Fruit fly (Drosophila melanogaster) whole organism, embryonic: ENCODE measurements around the gene PXo.

Experiments
- ATbp ChIP-seq: fragments of 200-800 bp; sonication (Bioruptor generic); optimal IDR thresholded peaks from 2 replicates; lab custom pipeline; 2017; ENCODE audit warnings: missing biosample characterization, mild to moderate bottlenecking, missing genetic modification characterization, missing genetic modification reagents
- Blimp-1 ChIP-seq: fragments of 200-800 bp; sonication (Bioruptor generic); optimal IDR thresholded peaks from 3 replicates; lab custom pipeline; 2018; ENCODE audit warnings: missing biosample characterization, missing genetic modification characterization, mild to moderate bottlenecking, moderate library complexity, missing genetic modification reagents
- Bteb2 ChIP-seq: fragments of 200-800 bp; sonication (Bioruptor generic); optimal IDR thresholded peaks from 2 replicates; lab custom pipeline; 2016; ENCODE audit warnings: missing biosample characterization, missing genetic modification characterization
- CG10209 ChIP-seq: fragments of 200-800 bp; sonication (Bioruptor generic); optimal IDR thresholded peaks from 3 replicates; lab custom pipeline; 2017; ENCODE audit warnings: missing biosample characterization, mild to moderate bottlenecking, missing genetic modification characterization, missing genetic modification reagents
- CG10565 ChIP-seq: fragments of 200-800 bp; sonication (Bioruptor generic); optimal IDR thresholded peaks from 3 replicates; lab custom pipeline; 2016; ENCODE audit warnings: missing biosample characterization, mild to moderate bottlenecking, missing genetic modification characterization
- CG10654 ChIP-seq: fragments of 200-800 bp; sonication (Bioruptor generic); optimal IDR thresholded peaks from 2 replicates; lab custom pipeline; 2016; ENCODE audit warnings: missing biosample characterization, missing genetic modification characterization
- CG11456 ChIP-seq: fragments of 200-800 bp; sonication (Bioruptor generic); IDR thresholded peaks from 3 replicates; pipeline ENCODE4 v1.3.6; 2022; ENCODE audit warnings: missing biosample characterization, missing genetic modification characterization
- CG12659 ChIP-seq: fragments of 200-800 bp; sonication (Bioruptor generic); optimal IDR thresholded peaks from 3 replicates; lab custom pipeline; 2017; ENCODE audit warnings: mild to moderate bottlenecking, missing biosample characterization, missing genetic modification reagents, missing genetic modification characterization
- CG13624 ChIP-seq: fragments of 200-800 bp; sonication (Bioruptor generic); optimal IDR thresholded peaks from 2 replicates; lab custom pipeline; 2016; ENCODE audit warnings: missing biosample characterization, missing genetic modification characterization
- CG14667 ChIP-seq: fragments of 200-800 bp; sonication (Bioruptor generic); IDR thresholded peaks from 2 replicates; pipeline ENCODE4 v1.3.6; 2022; ENCODE audit warnings: missing biosample characterization, missing genetic modification characterization
- CG15269 ChIP-seq: fragments of 200-800 bp; sonication (Bioruptor generic); optimal IDR thresholded peaks from 2 replicates; lab custom pipeline; 2018; ENCODE audit warnings: missing biosample characterization, mild to moderate bottlenecking, missing genetic modification characterization, moderate library complexity
- CG1603 ChIP-seq: fragments of 200-800 bp; sonication (Bioruptor generic); optimal IDR thresholded peaks from 2 replicates; lab custom pipeline; 2019; ENCODE audit warnings: missing biosample characterization, mild to moderate bottlenecking, missing genetic modification characterization, moderate library complexity
- CG16863 ChIP-seq: fragments of 200-800 bp; sonication (Bioruptor generic); optimal IDR thresholded peaks from 3 replicates; lab custom pipeline; 2016; ENCODE audit warnings: missing biosample characterization, missing genetic modification characterization
- CG31365 ChIP-seq: fragments of 200-800 bp; sonication (Bioruptor generic); optimal IDR thresholded peaks from 2 replicates; lab custom pipeline; 2018; ENCODE audit warnings: missing biosample characterization, mild to moderate bottlenecking, missing genetic modification characterization
- CG32532 ChIP-seq: fragments of 200-800 bp; sonication (Bioruptor generic); IDR thresholded peaks from 2 replicates; pipeline ENCODE4 v1.3.6; 2022; ENCODE audit warnings: missing biosample characterization, missing genetic modification characterization
- CG4424 ChIP-seq: fragments of 200-800 bp; sonication (Bioruptor generic); optimal IDR thresholded peaks from 3 replicates; lab custom pipeline; 2016; ENCODE audit warnings: missing biosample characterization, missing genetic modification characterization
- CG6854 ChIP-seq: fragments of 200-800 bp; sonication (Bioruptor generic); optimal IDR thresholded peaks from 3 replicates; lab custom pipeline; 2017; ENCODE audit warnings: missing biosample characterization, mild to moderate bottlenecking, missing genetic modification characterization
- CG8765 ChIP-seq: fragments of 200-800 bp; sonication (Bioruptor generic); IDR thresholded peaks from 2 replicates; pipeline ENCODE4 v1.3.6; 2022; ENCODE audit warnings: missing biosample characterization, missing genetic modification characterization
- CG9876 ChIP-seq: fragments of 200-800 bp; sonication (Bioruptor generic); optimal IDR thresholded peaks from 2 replicates; lab custom pipeline; 2016; ENCODE audit warnings: missing biosample characterization, missing genetic modification characterization
- Doc2 ChIP-seq: fragments of 200-800 bp; sonication (Bioruptor generic); IDR thresholded peaks from 2 replicates; pipeline ENCODE4 v1.3.6; 2022; ENCODE audit warnings: missing biosample characterization, missing genetic modification characterization
- Hand ChIP-seq: fragments of 200-800 bp; sonication (Bioruptor generic); optimal IDR thresholded peaks from 2 replicates; lab custom pipeline; 2017; ENCODE audit warnings: mild to moderate bottlenecking, missing biosample characterization, missing genetic modification reagents, missing genetic modification characterization
- Hmx ChIP-seq: fragments of 200-800 bp; sonication (Bioruptor generic); optimal IDR thresholded peaks from 2 replicates; lab custom pipeline; 2016; ENCODE audit warnings: missing biosample characterization, missing genetic modification characterization
- Meics ChIP-seq: fragments of 200-800 bp; sonication (Bioruptor generic); optimal IDR thresholded peaks from 2 replicates; lab custom pipeline; 2017; ENCODE audit warnings: missing biosample characterization, mild to moderate bottlenecking, missing genetic modification characterization
- Nf-YC ChIP-seq: fragments of 200-800 bp; optimal IDR thresholded peaks from 3 replicates; lab custom pipeline; 2019; ENCODE audit warnings: missing biosample characterization, mild to moderate bottlenecking, missing genetic modification characterization, moderate library complexity
- Oaz ChIP-seq: fragments of 200-800 bp; sonication (Bioruptor generic); IDR thresholded peaks from 2 replicates; pipeline ENCODE4 v1.3.6; 2022; ENCODE audit warnings: missing biosample characterization, missing genetic modification characterization
- Ssrp ChIP-seq: fragments of 200-800 bp; sonication (Bioruptor generic); optimal IDR thresholded peaks from 2 replicates; lab custom pipeline; 2018; ENCODE audit warnings: missing biosample characterization, mild to moderate bottlenecking, missing genetic modification characterization, moderate library complexity
- Vsx1 ChIP-seq: fragments of 200-800 bp; sonication (Bioruptor generic); optimal IDR thresholded peaks from 2 replicates; lab custom pipeline; 2017; ENCODE audit warnings: missing biosample characterization, mild to moderate bottlenecking, missing genetic modification characterization, missing genetic modification reagents
- YL-1 ChIP-seq: fragments of 200-800 bp; sonication (Bioruptor generic); optimal IDR thresholded peaks from 3 replicates; lab custom pipeline; 2017; ENCODE audit warnings: missing biosample characterization, mild to moderate bottlenecking, missing genetic modification characterization
- ac ChIP-seq: fragments of 200-800 bp; sonication (Bioruptor generic); optimal IDR thresholded peaks from 3 replicates; lab custom pipeline; 2017; ENCODE audit warnings: missing biosample characterization, mild to moderate bottlenecking, missing genetic modification characterization
- ap ChIP-seq: fragments of 200-800 bp; sonication (Bioruptor generic); IDR thresholded peaks from 2 replicates; pipeline ENCODE4 v1.3.6; 2022; ENCODE audit warnings: missing biosample characterization, missing genetic modification characterization
- bab2 ChIP-seq: fragments of 200-800 bp; sonication (Bioruptor generic); optimal IDR thresholded peaks from 2 replicates; lab custom pipeline; 2016; ENCODE audit warnings: missing biosample characterization, missing genetic modification characterization
- bbx ChIP-seq: fragments of 200-800 bp; sonication (Bioruptor generic); IDR thresholded peaks from 2 replicates; pipeline ENCODE4 v1.3.6; 2022; ENCODE audit warnings: missing biosample characterization, missing genetic modification characterization; ENCODE audit not compliant: partially characterized antibody
- bowl ChIP-seq: fragments of 200-800 bp; sonication (Bioruptor generic); IDR thresholded peaks from 2 replicates; pipeline ENCODE4 v1.3.6; 2022; ENCODE audit warnings: missing biosample characterization, missing genetic modification characterization
- cas ChIP-seq: fragments of 200-800 bp; sonication (Bioruptor generic); IDR thresholded peaks from 2 replicates; pipeline ENCODE4 v1.3.6; 2022; ENCODE audit warnings: missing biosample characterization, missing genetic modification characterization
- cg ChIP-seq: fragments of 200-800 bp; sonication (Bioruptor generic); optimal IDR thresholded peaks from 3 replicates; lab custom pipeline; 2019; ENCODE audit warnings: missing biosample characterization, mild to moderate bottlenecking, missing genetic modification characterization, moderate library complexity
- crol ChIP-seq: fragments of 200-800 bp; sonication (Bioruptor generic); IDR thresholded peaks from 2 replicates; pipeline ENCODE4 v1.3.6; 2022; ENCODE audit warnings: missing biosample characterization, missing genetic modification characterization
- crp ChIP-seq, 2 experiments: fragments of 200-800 bp; sonication (Bioruptor generic); optimal IDR thresholded peaks; 2 replicates in 1 of 2; 3 replicates in 1 of 2; lab custom pipeline; 2017; ENCODE audit warnings: missing biosample characterization in 2 of 2, missing genetic modification characterization in 2 of 2, mild to moderate bottlenecking in 1 of 2, moderate library complexity in 1 of 2
- da ChIP-seq: fragments of 200-800 bp; sonication (Bioruptor generic); optimal IDR thresholded peaks from 2 replicates; lab custom pipeline; 2016; ENCODE audit warnings: missing biosample characterization, missing genetic modification characterization
- dimm ChIP-seq: fragments of 200-800 bp; sonication (Bioruptor generic); IDR thresholded peaks from 2 replicates; pipeline ENCODE4 v1.3.6; 2022; ENCODE audit warnings: missing biosample characterization, missing genetic modification characterization
- hkb ChIP-seq, 2 experiments: fragments of 200-800 bp in 1 of 2; fragments of >200 bp in 1 of 2; sonication (Bioruptor generic) in 1 of 2; IDR thresholded peaks in 1 of 2; optimal IDR thresholded peaks in 1 of 2; 2 replicates each; pipeline versions ENCODE4 v1.3.6 to Lab custom; 2017 to 2022; ENCODE audit warnings: missing biosample characterization in 1 of 2, missing genetic modification characterization in 1 of 2
- klu ChIP-seq: fragments of 200-800 bp; sonication (Bioruptor generic); IDR thresholded peaks from 2 replicates; pipeline ENCODE4 v1.3.6; 2022; ENCODE audit warnings: missing biosample characterization, missing genetic modification characterization
- mirr ChIP-seq: fragments of 200-800 bp; sonication (Bioruptor generic); optimal IDR thresholded peaks from 3 replicates; lab custom pipeline; 2018; ENCODE audit warnings: missing biosample characterization, mild to moderate bottlenecking, missing genetic modification characterization
- peb ChIP-seq: fragments of 200-800 bp; sonication (Bioruptor generic); IDR thresholded peaks from 2 replicates; pipeline ENCODE4 v1.3.6; 2022; ENCODE audit warnings: missing biosample characterization, missing genetic modification characterization
- phol ChIP-seq: fragments of 200-800 bp; sonication (Bioruptor generic); optimal IDR thresholded peaks from 3 replicates; lab custom pipeline; 2018; ENCODE audit warnings: missing biosample characterization, mild to moderate bottlenecking, missing genetic modification characterization, moderate library complexity
- row ChIP-seq: fragments of 200-800 bp; sonication (Bioruptor generic); IDR thresholded peaks from 3 replicates; pipeline ENCODE4 v1.3.6; 2022; ENCODE audit warnings: missing biosample characterization, missing genetic modification characterization
- seq ChIP-seq: fragments of 200-800 bp; sonication (Bioruptor generic); IDR thresholded peaks from 2 replicates; pipeline ENCODE4 v1.3.6; 2022; ENCODE audit warnings: missing biosample characterization, missing genetic modification characterization
- slbo ChIP-seq: fragments of 200-800 bp; sonication (Bioruptor generic); IDR thresholded peaks from 2 replicates; pipeline ENCODE4 v1.3.6; 2022; ENCODE audit warnings: missing biosample characterization, missing genetic modification characterization
- tgo ChIP-seq: fragments of 200-800 bp; sonication (Bioruptor generic); IDR thresholded peaks from 3 replicates; pipeline ENCODE4 v1.3.6; 2022; ENCODE audit warnings: missing biosample characterization, missing genetic modification characterization
- twi ChIP-seq: fragments of 200-800 bp; optimal IDR thresholded peaks from 2 replicates; lab custom pipeline; 2019; ENCODE audit warnings: missing biosample characterization, mild to moderate bottlenecking, missing genetic modification characterization, moderate library complexity
- tx ChIP-seq: fragments of 200-800 bp; sonication (Bioruptor generic); optimal IDR thresholded peaks from 2 replicates; lab custom pipeline; 2016; ENCODE audit warnings: missing biosample characterization, missing genetic modification characterization
- yki ChIP-seq: fragments of >200 bp; optimal IDR thresholded peaks from 3 replicates; lab custom pipeline; 2018

Gene PXo

dm6 chr3L:5932363-5932914, 11.3 kb upstream of the PXo start, which contains the start of gene Rcc1 (continued):
- no peak for TF ChIP-seq CG14667 (GFP tag; lab: Robert Waterston, UW)
- TF ChIP-seq da (GFP tag; lab: Kevin White, UChicago) = peak; percentile 79
- no peak for TF ChIP-seq Hmx (GFP tag; lab: Kevin White, UChicago)
- TF ChIP-seq Oaz = no peak
- TF ChIP-seq Meics = no peak
- TF ChIP-seq CG31365 = no peak
- TF ChIP-seq yki = no peak
- TF ChIP-seq tx (GFP tag; lab: Kevin White, UChicago) = peak; percentile 0
- no peak for TF ChIP-seq dimm
- TF ChIP-seq CG15269 (tag; lab: Kevin White, UChicago) = no peak
- TF ChIP-seq mirr (GFP tag; lab: Kevin White, UChicago) = no peak
- TF ChIP-seq YL-1 = peak; percentile 28
- no peak for TF ChIP-seq CG10565 (GFP tag; lab: Kevin White, UChicago)
- peak; percentile 26 for TF ChIP-seq CG9876 (GFP tag; lab: Kevin White, UChicago)
- no peak for TF ChIP-seq ap (GFP tag; lab: Robert Waterston, UW)
- TF ChIP-seq tgo = no peak
- peak; percentile 16 for TF ChIP-seq ac (GFP tag; lab: Kevin White, UChicago)
- peak; percentile 71 for TF ChIP-seq phol
- TF ChIP-seq twi (tag; lab: Kevin White, UChicago) = peak; percentile 20
- peak in 1 of 2 experiments; percentile 79 for TF ChIP-seq crp (GFP tag; optimal IDR thresholded peaks at IDR 0.05; lab: Kevin White, UChicago)
- no peak for TF ChIP-seq klu
- TF ChIP-seq slbo (GFP tag; lab: Robert Waterston, UW) = peak; percentile 28; the same call in 1 of the 2 replicates
- TF ChIP-seq cg (GFP tag; lab: Kevin White, UChicago) = peak; percentile 82
- no peak for TF ChIP-seq CG6854 (GFP tag; lab: Kevin White, UChicago)
- TF ChIP-seq row (GFP tag; lab: Robert Waterston, UW) = peak; percentile 53
- no peak for TF ChIP-seq Nf-YC
- no peak for TF ChIP-seq bab2
- TF ChIP-seq CG12659 = peak; percentile 48
- TF ChIP-seq CG8765 (GFP tag; lab: Robert Waterston, UW) = no peak
- no peak for TF ChIP-seq CG10209 (GFP tag; lab: Kevin White, UChicago)
- TF ChIP-seq peb (GFP tag; lab: Robert Waterston, UW) = no peak
- no peak for TF ChIP-seq CG11456 (GFP tag; lab: Robert Waterston, UW)
- peak; percentile 43 for TF ChIP-seq CG13624 (GFP tag; lab: Kevin White, UChicago)
- peak; percentile 49; the same call in 1 of the 2 replicates for TF ChIP-seq bbx
- peak; percentile 8 for TF ChIP-seq CG4424 (GFP tag; lab: Kevin White, UChicago)
- no peak for TF ChIP-seq CG32532
- TF ChIP-seq Ssrp (tag; lab: Kevin White, UChicago) = no peak
- TF ChIP-seq Blimp-1 = no peak
- TF ChIP-seq Vsx1 (GFP tag; lab: Kevin White, UChicago) = no peak
- TF ChIP-seq CG10654 (GFP tag; lab: Kevin White, UChicago) = peak; percentile 10
- TF ChIP-seq hkb (optimal IDR thresholded peaks at IDR 0.05; lab: Kevin White, UChicago) = peak; percentile 90
- TF ChIP-seq hkb (GFP tag; IDR thresholded peaks at IDR 0.05; lab: Robert Waterston, UW) = no peak
- TF ChIP-seq Hand (GFP tag; lab: Kevin White, UChicago) = no peak
- TF ChIP-seq ATbp (GFP tag; lab: Kevin White, UChicago) = no peak
- no peak for TF ChIP-seq CG16863 (GFP tag; lab: Kevin White, UChicago)
- TF ChIP-seq bowl = no peak
- TF ChIP-seq seq (GFP tag; lab: Robert Waterston, UW) = no peak
- TF ChIP-seq crol = peak; percentile 49; the same call in 1 of the 2 replicates
- no peak for TF ChIP-seq cas (GFP tag; lab: Robert Waterston, UW)
- TF ChIP-seq Bteb2 (GFP tag; lab: Kevin White, UChicago) = no peak
- TF ChIP-seq CG1603 (tag; lab: Kevin White, UChicago) = peak; percentile 80
- TF ChIP-seq Doc2 (GFP tag; lab: Robert Waterston, UW) = no peak
